Fruit fly (Drosophila melanogaster): ENCODE measurements around the gene CG14384.

Gene CG14384

DNA sequence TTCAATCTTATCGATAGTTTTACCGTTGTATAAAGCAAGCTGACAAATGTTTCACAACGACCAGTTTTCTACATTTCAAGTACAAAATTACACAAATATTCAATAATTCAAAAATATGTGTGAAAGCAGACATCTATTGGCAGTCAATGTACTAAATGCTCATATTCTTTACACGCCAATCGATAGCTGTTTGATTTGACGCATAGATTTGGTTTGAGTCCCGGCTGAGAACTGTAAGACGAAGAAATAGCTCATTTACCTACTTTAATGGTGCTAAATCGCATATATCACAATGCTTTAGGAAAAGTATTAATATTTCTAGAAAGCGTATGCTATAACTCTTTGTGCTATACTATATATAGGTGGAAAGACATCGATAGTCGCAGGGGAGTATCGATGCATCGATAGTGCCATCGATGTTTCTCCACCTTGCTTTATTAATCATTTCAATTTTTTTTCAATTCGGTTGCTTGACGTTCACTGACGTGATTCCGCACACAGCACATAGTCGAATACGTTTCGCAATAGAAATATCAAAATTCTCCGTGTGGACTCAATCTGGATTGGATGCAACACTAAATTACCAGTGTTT is 13.2 kb upstream of the CG14384 start, which contains the start of gene Paip2 (continued):
- TF ChIP-seq tup (GFP tag; optimal IDR thresholded peaks at IDR 0.05) = no peak
- no peak for TF ChIP-seq B-H1 (GFP tag; IDR thresholded peaks at IDR 0.05)
- TF ChIP-seq lilli (GFP tag; optimal IDR thresholded peaks at IDR 0.05) = no peak
- no peak for TF ChIP-seq psq (GFP tag; optimal IDR thresholded peaks at IDR 0.05)
- TF ChIP-seq gt (GFP tag; IDR thresholded peaks at IDR 0.05) = no peak
- TF ChIP-seq CG17802 (tag; optimal IDR thresholded peaks at IDR 0.05) = no peak
- TF ChIP-seq Mrtf (GFP tag; IDR thresholded peaks at IDR 0.05) = no peak
- TF ChIP-seq CG32772 (GFP tag; IDR thresholded peaks at IDR 0.05) = peak; percentile 58
- TF ChIP-seq trh (GFP tag; optimal IDR thresholded peaks at IDR 0.05) = no peak
- TF ChIP-seq jing (GFP tag; optimal IDR thresholded peaks at IDR 0.05) = no peak
- no peak for TF ChIP-seq gsb (GFP tag; IDR thresholded peaks at IDR 0.05)
- TF ChIP-seq CG7556 (GFP tag; optimal IDR thresholded peaks at IDR 0.05) = no peak
- no peak for TF ChIP-seq dysf (GFP tag; IDR thresholded peaks at IDR 0.05)
- no peak for TF ChIP-seq D19B (GFP tag; optimal IDR thresholded peaks at IDR 0.05)
- no peak for TF ChIP-seq CG3726 (GFP tag; IDR thresholded peaks at IDR 0.05)
- TF ChIP-seq jigr1 (GFP tag; IDR thresholded peaks at IDR 0.05) = no peak
- no peak for TF ChIP-seq nau (GFP tag; optimal IDR thresholded peaks at IDR 0.05)
- TF ChIP-seq CG11504 (tag; optimal IDR thresholded peaks at IDR 0.05) = peak; percentile 49
- TF ChIP-seq corto (GFP tag; optimal IDR thresholded peaks at IDR 0.05) = no peak
- no peak for TF ChIP-seq CG31388 (GFP tag; optimal IDR thresholded peaks at IDR 0.05)
- TF ChIP-seq br (optimal IDR thresholded peaks at IDR 0.05) = no peak
- no peak for TF ChIP-seq CG9437 (GFP tag; optimal IDR thresholded peaks at IDR 0.05)
- TF ChIP-seq CG8089 (GFP tag; optimal IDR thresholded peaks at IDR 0.05) = no peak
- no peak for TF ChIP-seq cad (GFP tag; optimal IDR thresholded peaks at IDR 0.05)
- TF ChIP-seq Blimp-1 (GFP tag; optimal IDR thresholded peaks at IDR 0.05) = no peak
- no peak for TF ChIP-seq rib (GFP tag; IDR thresholded peaks at IDR 0.05)
- peak; percentile 38 for TF ChIP-seq CG8924 (tag; optimal IDR thresholded peaks at IDR 0.05)
- peak; percentile 93 for TF ChIP-seq mld (GFP tag; IDR thresholded peaks at IDR 0.05; ENCODE audit: partially characterized antibody)
- TF ChIP-seq sd (tag; optimal IDR thresholded peaks at IDR 0.05) = peak; percentile 71
- TF ChIP-seq Rx (GFP tag; IDR thresholded peaks at IDR 0.05) = no peak
- TF ChIP-seq stc (GFP tag; IDR thresholded peaks at IDR 0.05) = no peak
- no peak for TF ChIP-seq Atf6 (GFP tag; IDR thresholded peaks at IDR 0.05)
- no peak for TF ChIP-seq CG4730 (GFP tag; IDR thresholded peaks at IDR 0.05)
- no peak for TF ChIP-seq CG6254 (GFP tag; optimal IDR thresholded peaks at IDR 0.05)
- no peak for TF ChIP-seq CG6765 (GFP tag; optimal IDR thresholded peaks at IDR 0.05)
- TF ChIP-seq amos (GFP tag; IDR thresholded peaks at IDR 0.05; ENCODE audit: partially characterized antibody) = peak; percentile 95
- peak; percentile 10 for TF ChIP-seq CG13424 (tag; optimal IDR thresholded peaks at IDR 0.05)
- TF ChIP-seq Dip2 (GFP tag; IDR thresholded peaks at IDR 0.05) = no peak
- TF ChIP-seq pnt (GFP tag; optimal IDR thresholded peaks at IDR 0.05) = no peak
- no peak for TF ChIP-seq ab (GFP tag; optimal IDR thresholded peaks at IDR 0.05)
- TF ChIP-seq Ets97D (GFP tag; optimal IDR thresholded peaks at IDR 0.05) = peak; percentile 79
- TF ChIP-seq bsh (GFP tag; optimal IDR thresholded peaks at IDR 0.05) = no peak
- no peak for TF ChIP-seq CG3407 (GFP tag; optimal IDR thresholded peaks at IDR 0.05)
- TF ChIP-seq CG4404 (GFP tag; IDR thresholded peaks at IDR 0.05) = no peak
- TF ChIP-seq Side (GFP tag; optimal IDR thresholded peaks at IDR 0.05) = no peak
- no peak for TF ChIP-seq Fer2 (tag; optimal IDR thresholded peaks at IDR 0.05)
- TF ChIP-seq CG10979 (tag; optimal IDR thresholded peaks at IDR 0.05) = no peak
- peak; percentile 2 to 56 for TF ChIP-seq tll (GFP tag; optimal IDR thresholded peaks at IDR 0.05)
- no peak for TF ChIP-seq bowl (GFP tag; IDR thresholded peaks at IDR 0.05)
- peak; percentile 91 for TF ChIP-seq Dp (GFP tag; optimal IDR thresholded peaks at IDR 0.05)
- peak; percentile 61 for TF ChIP-seq CG17829 (tag; optimal IDR thresholded peaks at IDR 0.05)
- no peak for TF ChIP-seq Bdp1 (GFP tag; optimal IDR thresholded peaks at IDR 0.05)

Measured in whole organism, embryonic.